Fruit fly (Drosophila melanogaster): ENCODE results near the gene CG32235.

- no peak for TF ChIP-seq Pif1A (GFP tag; optimal IDR thresholded peaks at IDR 0.05)
- TF ChIP-seq CG8301 (tag; optimal IDR thresholded peaks at IDR 0.05): no peak
- TF ChIP-seq fd96Ca (GFP tag; IDR thresholded peaks at IDR 0.05): no peak
- TF ChIP-seq CG15710 (tag; optimal IDR thresholded peaks at IDR 0.05): no peak
- no peak for TF ChIP-seq CG12605 (GFP tag; IDR thresholded peaks at IDR 0.05)
- TF ChIP-seq Snoo (tag; optimal IDR thresholded peaks at IDR 0.05): no peak
- TF ChIP-seq CG32121 (GFP tag; IDR thresholded peaks at IDR 0.05): no peak
These were observed 26.8 kb downstream of the CG32235 start, which contains the start of gene CG13708 for dm6 chr3L:4833491-4833890.

Data from whole organism, pupa.